Fruit fly (Drosophila melanogaster) Kc167 (cell line): Measurements from ENCODE around the gene ppk11.

Experiments
- Myc ChIP-seq: fragments of >200 bp; optimal IDR thresholded peaks from 2 replicates; lab custom pipeline; 2017; ENCODE audit warnings: missing external identifiers
- ttk ChIP-seq: sonication (Bioruptor generic); optimal IDR thresholded peaks from 2 replicates; lab custom pipeline; 2017; ENCODE audit warnings: missing external identifiers

DNA sequence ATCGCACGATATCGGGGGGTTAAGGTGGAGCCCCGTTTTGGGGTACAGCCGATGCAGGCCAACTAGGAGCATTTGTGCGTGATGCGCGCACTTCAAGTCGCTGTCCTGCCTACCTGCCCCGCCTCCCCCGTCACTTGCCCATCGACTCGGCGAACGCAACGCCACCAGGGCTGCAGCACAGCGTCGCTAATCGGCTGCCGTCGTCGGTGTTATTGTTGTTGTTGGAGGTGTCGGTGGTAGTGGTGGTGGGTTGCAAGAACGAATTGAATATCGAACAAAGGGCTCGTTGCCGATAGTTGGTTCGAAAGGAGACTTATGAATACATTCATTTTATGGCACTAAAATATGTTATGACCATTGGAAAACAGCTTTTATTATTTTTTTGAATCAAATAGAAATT, 16.0 kb downstream of the ppk11 start:
- no peak for TF ChIP-seq ttk (lab: Kevin White, UChicago)
- TF ChIP-seq Myc (lab: Kevin White, UChicago): no peak
